Fruit fly (Drosophila melanogaster): ENCODE data around the gene Bka.

Bka gene

DNA sequence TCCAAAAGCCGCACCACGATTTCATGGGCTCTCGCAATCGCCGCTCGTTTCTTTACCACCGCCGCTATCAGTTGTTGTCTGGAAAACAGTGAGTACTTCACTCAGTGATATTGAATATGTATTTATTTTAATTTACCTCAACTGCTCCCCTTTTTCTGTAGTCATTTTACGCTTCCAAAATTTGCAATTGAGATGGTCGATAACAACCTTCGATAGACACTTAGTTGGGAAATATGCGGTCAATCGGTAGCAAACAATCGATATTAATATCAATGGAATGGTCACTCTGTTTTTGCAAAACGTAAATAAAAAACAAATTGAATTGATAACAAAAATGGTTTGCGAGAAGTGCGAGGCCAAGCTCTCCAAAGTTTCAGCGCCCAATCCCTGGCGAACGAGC is 4.5 kb upstream of the Bka start, which contains the start of the genes CG34183 and CG4537 (continued):
- no peak for TF ChIP-seq ftz-f1 (GFP tag; optimal IDR thresholded peaks at IDR 0.05)
- TF ChIP-seq esg (GFP tag; conservative IDR thresholded peaks at IDR 0.05) = no peak
- TF ChIP-seq sisA (GFP tag; IDR thresholded peaks at IDR 0.05) = no peak
- peak; percentile 97 for TF ChIP-seq Dref (GFP tag; IDR thresholded peaks at IDR 0.05)
- peak; percentile 57 for TF ChIP-seq CHES-1-like (GFP tag; optimal IDR thresholded peaks at IDR 0.05)
- no peak for TF ChIP-seq klu (GFP tag; IDR thresholded peaks at IDR 0.05)
- TF ChIP-seq Hey (tag; optimal IDR thresholded peaks at IDR 0.05) = no peak
- TF ChIP-seq odd (GFP tag; optimal IDR thresholded peaks at IDR 0.05) = no peak
- TF ChIP-seq nau (GFP tag; optimal IDR thresholded peaks at IDR 0.05) = no peak
- no peak for TF ChIP-seq CG12769 (tag; optimal IDR thresholded peaks at IDR 0.05)
- no peak for TF ChIP-seq sr (GFP tag; IDR thresholded peaks at IDR 0.05)
- no peak for TF ChIP-seq Sox100B (GFP tag; optimal IDR thresholded peaks at IDR 0.05)
- TF ChIP-seq ham (GFP tag; IDR thresholded peaks at IDR 0.05) = no peak

- TF ChIP-seq CG14441 (GFP tag; IDR thresholded peaks at IDR 0.05) = no peak
- TF ChIP-seq CG9437 (GFP tag; optimal IDR thresholded peaks at IDR 0.05) = peak; percentile 23
- TF ChIP-seq so (GFP tag; IDR thresholded peaks at IDR 0.05) = no peak
- no peak for TF ChIP-seq Six4 (GFP tag; optimal IDR thresholded peaks at IDR 0.05)
- no peak for TF ChIP-seq mam (GFP tag; optimal IDR thresholded peaks at IDR 0.05)
- TF ChIP-seq CG10462 (GFP tag; optimal IDR thresholded peaks at IDR 0.05) = no peak
- no peak for TF ChIP-seq CG3407 (GFP tag; optimal IDR thresholded peaks at IDR 0.05)
- no peak for TF ChIP-seq emc (GFP tag; optimal IDR thresholded peaks at IDR 0.05)
- TF ChIP-seq tgo (GFP tag; IDR thresholded peaks at IDR 0.05) = no peak
- peak; percentile 77 for TF ChIP-seq dm (GFP tag; optimal IDR thresholded peaks at IDR 0.05)
- TF ChIP-seq H15 (GFP tag; IDR thresholded peaks at IDR 0.05) = no peak
- TF ChIP-seq Tbp (GFP tag; optimal IDR thresholded peaks at IDR 0.05) = no peak
- TF ChIP-seq zen2 (GFP tag; IDR thresholded peaks at IDR 0.05; ENCODE audit: partially characterized antibody) = peak; percentile 39; the same call in 1 of the 3 replicates
- no peak for TF ChIP-seq Vsx1 (GFP tag; optimal IDR thresholded peaks at IDR 0.05)
- TF ChIP-seq CG10366 (GFP tag; IDR thresholded peaks at IDR 0.05) = no peak
- TF ChIP-seq Bgb (GFP tag; IDR thresholded peaks at IDR 0.05; ENCODE audit: partially characterized antibody) = peak; percentile 57
- peak; percentile 86 for TF ChIP-seq Dp (GFP tag; optimal IDR thresholded peaks at IDR 0.05)
- TF ChIP-seq Mad (GFP tag; optimal IDR thresholded peaks at IDR 0.05) = no peak
- TF ChIP-seq ssp (GFP tag; IDR thresholded peaks at IDR 0.05) = no peak
- no peak for TF ChIP-seq CG1233 (GFP tag; optimal IDR thresholded peaks at IDR 0.05)
- no peak for TF ChIP-seq al (GFP tag; IDR thresholded peaks at IDR 0.05)
- TF ChIP-seq CG2875 (GFP tag; optimal IDR thresholded peaks at IDR 0.05) = no peak
- peak; percentile 51; the same call in 1 of the 2 replicates for TF ChIP-seq hbn (GFP tag; IDR thresholded peaks at IDR 0.05; ENCODE audit: partially characterized antibody)
- TF ChIP-seq zfh2 (GFP tag; optimal IDR thresholded peaks at IDR 0.05) = no peak
- TF ChIP-seq CG12299 (tag; optimal IDR thresholded peaks at IDR 0.05) = no peak
- TF ChIP-seq CG2678 (tag; optimal IDR thresholded peaks at IDR 0.05) = no peak
- TF ChIP-seq CG17802 (tag; optimal IDR thresholded peaks at IDR 0.05) = no peak
- no peak for TF ChIP-seq Sox100B (GFP tag; optimal IDR thresholded peaks at IDR 0.05)
- TF ChIP-seq CG1529 (GFP tag; optimal IDR thresholded peaks at IDR 0.05) = no peak
- peak; percentile 60; the same call in 1 of the 2 replicates for TF ChIP-seq bbx (GFP tag; IDR thresholded peaks at IDR 0.05; ENCODE audit: partially characterized antibody)
- no peak for TF ChIP-seq CG2129 (GFP tag; IDR thresholded peaks at IDR 0.05; ENCODE audit: partially characterized antibody)
- TF ChIP-seq MTF-1 (GFP tag; optimal IDR thresholded peaks at IDR 0.05; ENCODE audit: borderline replicate concordance) = no peak
- no peak for TF ChIP-seq CG33557 (GFP tag; optimal IDR thresholded peaks at IDR 0.05)
- no peak for TF ChIP-seq CG18619 (GFP tag; optimal IDR thresholded peaks at IDR 0.05)
- TF ChIP-seq MBD-R2 (GFP tag; IDR thresholded peaks at IDR 0.05) = peak; percentile 75
- no peak for TF ChIP-seq hb (GFP tag; IDR thresholded peaks at IDR 0.05; ENCODE audit: partially characterized antibody)
- TF ChIP-seq Rfx (GFP tag; IDR thresholded peaks at IDR 0.05) = no peak
- no peak for TF ChIP-seq CG12744 (GFP tag; optimal IDR thresholded peaks at IDR 0.05)
- TF ChIP-seq Sox102F (GFP tag; optimal IDR thresholded peaks at IDR 0.05) = no peak
Observed at dm6 chr2L:9893183-9893582, 1.9 kb upstream of the Bka start, which contains the start of gene mtDNA-helicase. TSS of gene mtDNA-helicase (minus strand) at chr2L:9893446.
